Worm (Caenorhabditis elegans) whole organism, early embryonic: ENCODE results near the gene Y38F1A.2.

Experiments
- aly-1 ChIP-seq: sonication (generic microtip); optimal IDR thresholded peaks from 2 replicates; lab custom pipeline; 2016; ENCODE audit warnings: missing genetic modification characterization, missing compliant biosample characterization
- ama-1 ChIP-seq: fragments of 150-350 bp; optimal IDR thresholded peaks from 2 replicates; lab custom pipeline; 2014
- hnd-1 ChIP-seq: sonication (generic microtip); optimal IDR thresholded peaks from 2 replicates; lab custom pipeline; 2016; ENCODE audit warnings: missing genetic modification characterization, missing compliant biosample characterization
- scrt-1 ChIP-seq: fragments of 200-800 bp; sonication (Bioruptor generic); IDR thresholded peaks from 2 replicates; pipeline ENCODE4 v1.3.6; 2022; ENCODE audit warnings: missing genetic modification characterization, missing compliant biosample characterization
- tbx-37 ChIP-seq: fragments of 200-800 bp; sonication (Bioruptor generic); conservative IDR thresholded peaks from 2 replicates; pipeline ENCODE4 v1.3.6; 2022; ENCODE audit warnings: missing genetic modification reagents, missing genetic modification characterization, missing compliant biosample characterization
- tra-4 ChIP-seq: sonication (generic microtip); optimal IDR thresholded peaks from 2 replicates; lab custom pipeline; 2017; ENCODE audit warnings: missing genetic modification characterization, missing compliant biosample characterization

DNA sequence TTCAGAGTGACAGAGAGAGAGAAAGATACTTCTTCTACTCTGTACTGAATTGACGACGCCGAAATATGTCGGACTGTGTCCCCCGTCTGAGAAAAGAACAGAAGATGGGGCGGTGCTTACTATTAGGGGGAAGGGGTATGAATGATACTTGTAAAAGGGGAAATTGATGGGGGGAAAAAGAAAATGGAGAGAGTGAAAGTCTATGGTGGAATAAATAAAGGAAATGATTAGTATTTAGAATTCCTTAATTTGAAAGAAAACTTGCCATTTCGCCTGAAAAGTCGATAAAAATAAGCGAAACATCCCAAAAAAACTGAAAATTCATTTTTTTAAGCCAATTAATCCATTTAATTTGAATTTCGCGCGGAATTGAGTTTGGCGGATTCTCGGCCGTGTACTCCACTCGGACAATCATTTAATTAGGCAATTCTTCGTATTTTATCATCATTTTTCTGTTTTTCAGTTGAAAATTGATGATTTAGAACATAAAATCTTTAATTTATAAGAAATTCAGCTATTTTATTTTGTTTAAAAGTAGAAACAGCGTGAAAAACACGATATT lies 40.2 kb upstream of the Y38F1A.2 start, which contains the start of gene F35C5.12:
- no peak for TF ChIP-seq ama-1 (lab: Kevin White, UChicago)
- no peak for TF ChIP-seq scrt-1 (GFP tag; lab: Robert Waterston, UW)
- TF ChIP-seq hnd-1 (tag; lab: Kevin White, UChicago), result no peak
- no peak for TF ChIP-seq tbx-37 (GFP tag; lab: Robert Waterston, UW)
- no peak for TF ChIP-seq aly-1 (tag; lab: Kevin White, UChicago)
- no peak for TF ChIP-seq tra-4
